Fruit fly (Drosophila melanogaster): ENCODE results near the gene ppk10.
A peak's percentile ranks its signal among the peaks of the same experiment; 100 is the strongest.

ppk10 gene

dm6 chr2L:10442048-10442790 lies 10.0 kb downstream of the ppk10 start, which contains the start of gene loh (continued):
- TF ChIP-seq Sox102F (GFP tag; optimal IDR thresholded peaks at IDR 0.05) (no peak), lola (GFP tag; optimal IDR thresholded peaks at IDR 0.05) (peak in 1 of 3 experiments; percentile 79), CG14014 (GFP tag; IDR thresholded peaks at IDR 0.05) (no peak), CG3065 (GFP tag; optimal IDR thresholded peaks at IDR 0.05) (no peak), ara (GFP tag; IDR thresholded peaks at IDR 0.05) (no peak; the same call in 1 of the 2 replicates), ewg (GFP tag; optimal IDR thresholded peaks at IDR 0.05) (peak; percentile 50), CG13624 (GFP tag; optimal IDR thresholded peaks at IDR 0.05) (no peak), fru (optimal IDR thresholded peaks at IDR 0.05) (no peak), gsb (GFP tag; IDR thresholded peaks at IDR 0.05) (no peak), Xrp1 (GFP tag; IDR thresholded peaks at IDR 0.05) (peak; percentile 57; the same call in 1 of the 2 replicates), cato (GFP tag; optimal IDR thresholded peaks at IDR 0.05; ENCODE audit: borderline replicate concordance) (peak; percentile 21), nmo (GFP tag; optimal IDR thresholded peaks at IDR 0.05) (peak; percentile 81), otp (GFP tag; IDR thresholded peaks at IDR 0.05) (no peak), crp (GFP tag; optimal IDR thresholded peaks at IDR 0.05) (no peak), CG12659 (GFP tag; optimal IDR thresholded peaks at IDR 0.05) (peak; percentile 63), Dip3 (GFP tag; optimal IDR thresholded peaks at IDR 0.05) (no peak), CG1529 (GFP tag; optimal IDR thresholded peaks at IDR 0.05) (peak; percentile 18), Sox100B (GFP tag; optimal IDR thresholded peaks at IDR 0.05) (peak; percentile 85), CG3281 (GFP tag; optimal IDR thresholded peaks at IDR 0.05) (peak; percentile 50), Dfd (GFP tag; optimal IDR thresholded peaks at IDR 0.05) (no peak), CG10267 (tag; optimal IDR thresholded peaks at IDR 0.05) (peak; percentile 64), CG3407 (GFP tag; optimal IDR thresholded peaks at IDR 0.05) (peak; percentile 40), pan (optimal IDR thresholded peaks at IDR 0.05) (no peak), pan (GFP tag; optimal IDR thresholded peaks at IDR 0.05 in 1 of 2, IDR thresholded peaks at IDR 0.05 in 1 of 2) (peak in 1 of 2 experiments; percentile 38), tio (GFP tag; optimal IDR thresholded peaks at IDR 0.05) (peak; percentile 55), CG7372 (GFP tag; IDR thresholded peaks at IDR 0.05) (no peak), CG30403 (GFP tag; optimal IDR thresholded peaks at IDR 0.05) (peak; percentile 62), Bgb (GFP tag; IDR thresholded peaks at IDR 0.05; ENCODE audit: partially characterized antibody) (no peak), bbx (GFP tag; IDR thresholded peaks at IDR 0.05; ENCODE audit: partially characterized antibody) (no peak), CG33557 (GFP tag; optimal IDR thresholded peaks at IDR 0.05) (no peak), CG11398 (GFP tag; optimal IDR thresholded peaks at IDR 0.05) (no peak), jigr1 (GFP tag; IDR thresholded peaks at IDR 0.05) (no peak), Hmr (GFP tag; optimal IDR thresholded peaks at IDR 0.05) (no peak), nom (GFP tag; optimal IDR thresholded peaks at IDR 0.05) (no peak), CG1647 (GFP tag; optimal IDR thresholded peaks at IDR 0.05) (no peak), Ssrp (tag; optimal IDR thresholded peaks at IDR 0.05) (peak; percentile 63), Oaz (GFP tag; IDR thresholded peaks at IDR 0.05) (no peak), CG15073 (GFP tag; optimal IDR thresholded peaks at IDR 0.05) (no peak), sob (GFP tag; IDR thresholded peaks at IDR 0.05) (0 out of 2 replicates have a peak, but pooled peaks have one; percentile 5), CG6175 (GFP tag; IDR thresholded peaks at IDR 0.05) (no peak), CG4707 (GFP tag; optimal IDR thresholded peaks at IDR 0.05) (no peak), Hr51 (GFP tag; optimal IDR thresholded peaks at IDR 0.05) (peak in 1 of 2 experiments; percentile 79), kni (GFP tag; optimal IDR thresholded peaks at IDR 0.05) (no peak), CG5180 (GFP tag; optimal IDR thresholded peaks at IDR 0.05) (peak; percentile 65), CG6654 (GFP tag; optimal IDR thresholded peaks at IDR 0.05) (no peak), Xbp1 (GFP tag; optimal IDR thresholded peaks at IDR 0.05) (peak; percentile 46), nerfin-2 (GFP tag; IDR thresholded peaks at IDR 0.05; ENCODE audit: partially characterized antibody) (no peak), CG4617 (GFP tag; optimal IDR thresholded peaks at IDR 0.05; ENCODE audit: borderline replicate concordance) (no peak), Mad (GFP tag; optimal IDR thresholded peaks at IDR 0.05) (no peak)

All from whole organism, embryonic.